Worm (Caenorhabditis elegans) whole organism, dauer: ENCODE data around the gene xnd-1.

ENCODE experiments used
- unc-62 ChIP-seq: sonication (generic microtip); optimal IDR thresholded peaks from 2 replicates; lab custom pipeline; 2017; ENCODE audit warnings: missing biosample characterization, missing genetic modification reagents, missing genetic modification characterization

The xnd-1 gene

DNA sequence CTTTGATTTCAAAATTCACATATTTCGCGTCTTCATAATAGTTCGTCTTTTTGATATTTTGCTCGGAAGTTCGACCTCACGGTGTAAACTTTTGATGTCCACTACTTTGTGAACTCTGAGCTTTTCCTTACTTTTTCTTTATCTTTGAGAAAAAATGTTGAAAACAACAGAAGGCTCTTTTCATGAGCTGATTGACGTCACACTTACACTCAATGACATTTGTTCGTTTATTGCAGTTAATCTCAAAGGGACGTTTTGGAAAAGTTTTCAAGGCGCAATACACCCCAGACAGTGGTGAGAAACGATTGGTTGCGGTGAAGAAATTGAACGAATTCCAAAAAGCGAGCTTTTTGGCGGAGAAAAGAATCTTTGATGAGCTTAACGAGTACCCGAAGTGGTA, 25.0 kb downstream of the xnd-1 start:
- no peak for TF ChIP-seq unc-62

DNA sequence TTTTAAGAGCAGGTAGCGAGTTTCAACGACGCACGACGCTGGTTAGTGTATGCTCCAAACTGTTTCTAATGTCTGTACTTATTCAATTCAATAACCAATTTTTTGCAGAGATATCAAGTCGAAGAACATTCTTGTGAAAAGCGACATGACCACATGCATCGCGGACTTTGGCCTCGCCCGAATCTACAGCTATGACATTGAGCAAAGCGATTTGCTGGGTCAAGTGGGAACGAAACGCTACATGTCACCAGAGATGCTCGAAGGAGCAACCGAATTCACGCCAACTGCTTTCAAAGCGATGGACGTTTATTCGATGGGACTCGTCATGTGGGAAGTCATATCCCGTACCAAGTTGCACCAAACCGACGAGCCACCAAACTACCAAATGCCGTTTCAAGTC, 26.1 kb downstream of the xnd-1 start:
- no peak for TF ChIP-seq unc-62

- TF ChIP-seq unc-62 = no peak
Measured at ce11 chrIII:5632426-5632976, 28.2 kb downstream of the xnd-1 start.

ce11 chrIII:5634509-5634908, 30.2 kb downstream of the xnd-1 start:
- TF ChIP-seq unc-62 = no peak

- no peak for TF ChIP-seq unc-62
Measured at ce11 chrIII:5635179-5635578, 30.9 kb downstream of the xnd-1 start, which contains the start of gene ckk-1. TSS of gene ckk-1 (plus strand) at chrIII:5635479.

DNA sequence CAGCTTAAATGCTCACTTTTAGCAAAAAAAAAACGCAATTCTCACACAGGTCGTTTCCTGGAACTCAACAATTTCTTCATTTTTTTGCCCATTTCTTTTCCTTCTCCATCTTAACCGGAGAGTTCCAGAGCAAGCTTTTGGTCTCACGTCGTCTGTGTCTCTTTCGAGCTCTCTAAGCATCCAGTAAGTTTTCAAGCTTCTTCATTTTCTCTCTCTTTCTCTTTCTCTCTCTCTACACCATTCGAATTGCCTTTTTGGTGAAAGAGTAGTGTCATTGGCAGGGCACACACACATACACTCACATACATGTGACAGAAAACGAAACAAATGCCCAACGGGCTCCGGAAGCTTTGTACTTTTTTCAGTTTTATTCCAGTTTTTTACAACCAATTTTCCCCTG, 35.6 kb downstream of the xnd-1 start:
- no peak for TF ChIP-seq unc-62

- no peak for TF ChIP-seq unc-62
Measured at ce11 chrIII:5642692-5643091, 38.4 kb downstream of the xnd-1 start.

- TF ChIP-seq unc-62 = no peak
Measured at ce11 chrIII:5653692-5654105, 49.4 kb downstream of the xnd-1 start.

ce11 chrIII:5656941-5657340, 52.7 kb downstream of the xnd-1 start, which contains the start of gene sdz-21:
TSS of gene sdz-21 (minus strand) at chrIII:5657041.
- TF ChIP-seq unc-62 = no peak
